Worm (Caenorhabditis elegans) whole organism, late embryonic: Measurements from ENCODE around the gene ZK697.1.
A peak's percentile ranks its signal among the peaks of the same experiment; 100 is the strongest.

Experiments used
- C08G9.2 ChIP-seq: sonication (generic microtip); optimal IDR thresholded peaks from 2 replicates; lab custom pipeline; 2016; ENCODE audit warnings: mild to moderate bottlenecking, missing genetic modification characterization, moderate library complexity, missing compliant biosample characterization
- K09A11.1 ChIP-seq: sonication (generic microtip); optimal IDR thresholded peaks from 2 replicates; lab custom pipeline; 2017; ENCODE audit warnings: antibody characterized with exemption, mild to moderate bottlenecking, missing genetic modification characterization, missing compliant biosample characterization; ENCODE audit not compliant: insufficient read depth
- Y22D7AL.16 ChIP-seq: sonication (generic microtip); optimal IDR thresholded peaks from 2 replicates; lab custom pipeline; 2016; ENCODE audit warnings: missing genetic modification characterization, missing compliant biosample characterization
- ahr-1 ChIP-seq: sonication (generic microtip); optimal IDR thresholded peaks from 2 replicates; lab custom pipeline; 2016; ENCODE audit warnings: missing genetic modification characterization, missing compliant biosample characterization
- ama-1 ChIP-seq: fragments of 150-350 bp; optimal IDR thresholded peaks from 2 replicates; lab custom pipeline; 2014
- ceh-2 ChIP-seq: sonication (generic microtip); optimal IDR thresholded peaks from 2 replicates; lab custom pipeline; 2016; ENCODE audit warnings: missing genotype, missing genetic modification characterization, missing compliant biosample characterization
- ceh-24 ChIP-seq: sonication (generic microtip); optimal IDR thresholded peaks from 2 replicates; lab custom pipeline; 2016; ENCODE audit warnings: mild to moderate bottlenecking, missing genetic modification characterization, missing compliant biosample characterization
- ceh-30 ChIP-seq: fragments of 150-350 bp; optimal IDR thresholded peaks from 2 replicates; lab custom pipeline; 2014; ENCODE audit warnings: missing biosample characterization, missing genetic modification characterization
- ceh-34 ChIP-seq: sonication (generic microtip); optimal IDR thresholded peaks from 2 replicates; lab custom pipeline; 2016; ENCODE audit warnings: mild to moderate bottlenecking, missing genetic modification characterization, missing compliant biosample characterization
- dmd-4 ChIP-seq: sonication (generic microtip); optimal IDR thresholded peaks from 2 replicates; lab custom pipeline; 2016; ENCODE audit warnings: borderline replicate concordance, missing genetic modification characterization, missing compliant biosample characterization
- elt-2 ChIP-seq: sonication (generic microtip); optimal IDR thresholded peaks from 2 replicates; lab custom pipeline; 2016; ENCODE audit warnings: missing genetic modification reagents, missing genetic modification characterization, missing compliant biosample characterization
- ets-4 ChIP-seq: sonication (generic microtip); optimal IDR thresholded peaks from 2 replicates; lab custom pipeline; 2016; ENCODE audit warnings: missing genetic modification characterization, missing compliant biosample characterization
- fkh-10 ChIP-seq: fragments of 150-350 bp; optimal IDR thresholded peaks from 2 replicates; lab custom pipeline; 2014; ENCODE audit warnings: missing biosample characterization, missing genetic modification reagents, missing genetic modification characterization
- gmeb-2 ChIP-seq: sonication (generic microtip); optimal IDR thresholded peaks from 2 replicates; lab custom pipeline; 2016; ENCODE audit warnings: missing genetic modification characterization, inconsistent platforms, missing compliant biosample characterization
- hlh-13 ChIP-seq: fragments of 200-800 bp; sonication (Bioruptor generic); optimal IDR thresholded peaks from 2 replicates; lab custom pipeline; 2018; ENCODE audit warnings: mild to moderate bottlenecking, missing genetic modification characterization, missing compliant biosample characterization
- hlh-15 ChIP-seq: sonication (generic microtip); optimal IDR thresholded peaks from 2 replicates; lab custom pipeline; 2016; ENCODE audit warnings: missing genetic modification characterization, missing compliant biosample characterization
- hlh-30 ChIP-seq: sonication (generic microtip); optimal IDR thresholded peaks from 2 replicates; lab custom pipeline; 2017; ENCODE audit warnings: antibody characterized with exemption, missing genetic modification characterization, missing compliant biosample characterization; ENCODE audit not compliant: insufficient read depth
- hlh-6 ChIP-seq: sonication (generic microtip); optimal IDR thresholded peaks from 2 replicates; lab custom pipeline; 2016; ENCODE audit warnings: missing genotype, missing genetic modification characterization, missing compliant biosample characterization
- mec-3 ChIP-seq: sonication (generic microtip); optimal IDR thresholded peaks from 2 replicates; lab custom pipeline; 2016; ENCODE audit warnings: borderline replicate concordance, missing genetic modification characterization, missing compliant biosample characterization
- nfya-1 ChIP-seq: sonication (generic microtip); optimal IDR thresholded peaks from 2 replicates; lab custom pipeline; 2017; ENCODE audit warnings: missing genetic modification characterization, mild to moderate bottlenecking, missing compliant biosample characterization, antibody characterized with exemption, moderate library complexity
- npax-4 ChIP-seq: sonication (generic microtip); optimal IDR thresholded peaks from 2 replicates; lab custom pipeline; 2016; ENCODE audit warnings: missing genetic modification characterization, missing compliant biosample characterization
- odd-2 ChIP-seq: sonication (generic microtip); optimal IDR thresholded peaks from 2 replicates; lab custom pipeline; 2017; ENCODE audit warnings: antibody characterized with exemption, mild to moderate bottlenecking, missing genetic modification characterization, missing compliant biosample characterization
- pag-3 ChIP-seq: sonication (generic microtip); optimal IDR thresholded peaks from 2 replicates; lab custom pipeline; 2016; ENCODE audit warnings: missing compliant biosample characterization, missing genetic modification characterization, borderline replicate concordance
- pat-9 ChIP-seq: fragments of 200-800 bp; sonication (Bioruptor generic); optimal IDR thresholded peaks from 2 replicates; lab custom pipeline; 2018; ENCODE audit warnings: mild to moderate bottlenecking, missing genetic modification characterization, moderate library complexity, missing compliant biosample characterization
- pax-1 ChIP-seq: fragments of 150-350 bp; optimal IDR thresholded peaks from 2 replicates; lab custom pipeline; 2014; ENCODE audit warnings: missing biosample characterization, missing genetic modification characterization
- pqm-1 ChIP-seq: sonication (generic microtip); optimal IDR thresholded peaks from 2 replicates; lab custom pipeline; 2016; ENCODE audit warnings: missing genetic modification characterization, missing compliant biosample characterization
- ref-2 ChIP-seq: sonication (generic microtip); optimal IDR thresholded peaks from 2 replicates; lab custom pipeline; 2016; ENCODE audit warnings: missing genetic modification characterization, missing compliant biosample characterization
- syd-9 ChIP-seq: sonication (generic microtip); optimal IDR thresholded peaks from 2 replicates; lab custom pipeline; 2016; ENCODE audit warnings: mild to moderate bottlenecking, missing genetic modification characterization, moderate library complexity, missing compliant biosample characterization
- tbx-2 ChIP-seq: sonication (generic microtip); optimal IDR thresholded peaks from 2 replicates; lab custom pipeline; 2016; ENCODE audit warnings: missing genetic modification characterization, missing compliant biosample characterization
- unc-42 ChIP-seq: sonication (generic microtip); optimal IDR thresholded peaks from 2 replicates; lab custom pipeline; 2016; ENCODE audit warnings: missing genotype, missing genetic modification characterization, missing compliant biosample characterization
- zip-5 ChIP-seq: sonication (generic microtip); optimal IDR thresholded peaks from 2 replicates; lab custom pipeline; 2016; ENCODE audit warnings: missing genetic modification characterization, missing compliant biosample characterization

ZK697.1 gene

DNA sequence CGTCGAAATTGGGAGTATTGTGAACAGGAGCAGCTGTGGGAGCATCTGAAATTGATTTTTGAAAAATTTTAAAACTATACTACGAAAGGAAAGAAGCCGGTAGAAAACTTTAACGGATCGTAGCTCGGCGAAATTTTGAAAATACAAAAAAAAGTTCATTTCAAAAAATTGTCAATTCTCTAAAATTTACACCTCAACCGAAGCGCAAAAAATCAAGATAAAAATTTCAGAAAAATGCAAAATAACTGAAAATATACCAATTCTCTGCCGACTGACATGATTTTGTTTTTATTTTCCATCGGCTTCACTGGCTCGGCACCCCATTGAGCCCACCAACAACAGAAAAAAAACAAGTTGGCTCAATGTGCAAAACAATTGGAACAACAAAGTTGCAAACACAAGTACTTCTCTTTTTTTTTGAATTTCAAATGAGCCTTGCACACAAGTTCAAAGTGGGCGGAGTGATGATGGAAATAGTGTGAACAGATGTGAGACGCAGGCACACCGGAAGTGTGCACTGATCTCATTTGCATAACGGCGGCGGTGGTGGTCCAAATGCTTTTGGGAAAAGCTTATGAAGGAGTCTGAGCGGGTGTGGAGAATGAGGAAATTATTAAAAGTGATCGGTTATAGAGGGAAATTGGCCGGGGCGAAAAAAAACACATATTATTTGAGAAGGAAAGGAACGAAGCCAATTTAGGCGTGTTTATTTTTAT, 22.4 kb downstream of the ZK697.1 start, which contains the start of gene F36H9.7:
Gene F36H9.7 (minus strand): TSS at position 51 of the 716 bp plus-strand sequence.
- no peak for TF ChIP-seq odd-2 (tag; lab: Kevin White, UChicago)
- no peak for TF ChIP-seq pax-1 (tag; lab: Kevin White, UChicago)
- no peak for TF ChIP-seq pat-9 (tag; lab: Kevin White, UChicago)
- peak; percentile 57 for TF ChIP-seq unc-42 (tag; lab: Kevin White, UChicago)

DNA sequence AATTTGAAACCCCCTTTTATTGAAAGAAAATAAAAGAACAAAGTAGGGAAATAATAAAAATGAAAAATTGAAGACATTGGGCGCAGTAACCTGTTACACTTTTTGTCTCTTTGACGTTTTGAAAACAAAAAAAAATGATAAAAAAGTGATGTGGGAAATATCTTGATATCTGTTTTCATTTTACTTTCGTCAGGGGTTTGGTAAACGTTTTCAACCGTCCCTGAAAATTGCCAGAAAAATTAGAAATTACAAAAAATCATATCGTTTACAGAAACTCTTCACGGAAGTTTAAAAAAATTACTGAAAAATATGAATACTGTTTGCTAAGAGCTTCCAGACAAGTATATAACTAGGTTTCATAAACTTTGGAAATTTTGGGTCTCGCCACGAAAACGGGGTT, 26.5 kb downstream of the ZK697.1 start, which contains the start of gene F36H9.4:
Gene F36H9.4 (minus strand): TSS at position 101 of the 400 bp plus-strand sequence.
- no peak for TF ChIP-seq hlh-30
- TF ChIP-seq unc-42 (tag; lab: Kevin White, UChicago), result no peak
- no peak for TF ChIP-seq dmd-4 (tag; lab: Kevin White, UChicago)
- TF ChIP-seq hlh-13 (GFP tag; lab: Kevin White, UChicago), result no peak
- no peak for TF ChIP-seq gmeb-2 (tag; lab: Kevin White, UChicago)
- no peak for TF ChIP-seq ama-1 (lab: Kevin White, UChicago)

DNA sequence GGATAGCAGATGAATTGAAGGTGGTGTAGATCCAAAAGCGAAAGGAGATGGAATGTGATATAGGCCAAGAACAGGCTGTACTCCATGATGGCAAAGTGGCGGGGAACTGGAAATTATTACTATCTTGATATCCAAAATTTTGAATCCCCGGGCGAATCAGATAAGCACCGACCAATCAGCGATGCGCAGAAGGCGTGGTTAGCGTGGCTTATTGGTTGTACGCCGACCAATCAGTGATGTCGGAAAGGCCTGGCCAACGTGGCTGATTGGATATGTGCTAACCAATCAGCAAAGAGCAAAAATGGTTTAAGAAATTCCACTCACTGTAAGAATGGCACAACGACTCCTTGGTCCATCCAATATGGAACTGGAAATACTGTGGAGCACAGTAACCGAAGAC, 27.4 kb downstream of the ZK697.1 start:
- no peak for TF ChIP-seq mec-3 (tag; lab: Kevin White, UChicago)
- peak; percentile 85 for TF ChIP-seq nfya-1 (tag; lab: Kevin White, UChicago)
- TF ChIP-seq npax-4, result no peak
- no peak for TF ChIP-seq ref-2
- no peak for TF ChIP-seq ceh-30 (tag; lab: Kevin White, UChicago)

DNA sequence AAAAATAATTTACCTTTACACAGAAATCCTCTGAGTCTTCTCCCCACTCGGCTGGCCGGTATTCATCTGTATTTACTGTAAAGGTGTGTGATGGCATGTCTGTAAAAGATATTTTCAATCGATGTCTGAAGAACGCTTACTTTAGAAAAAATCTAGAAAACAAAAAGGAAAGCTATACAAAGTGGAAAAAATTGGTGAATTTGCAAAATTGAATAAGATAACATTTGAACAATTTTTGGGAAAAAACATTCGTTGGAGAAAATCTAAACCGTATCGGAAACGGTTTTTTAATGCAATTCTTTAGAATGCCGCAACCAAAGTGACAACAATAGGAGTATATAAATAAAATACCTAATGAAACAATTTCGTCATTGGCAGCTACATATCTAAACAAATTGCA, 29.3 kb downstream of the ZK697.1 start, which contains the start of gene F36H9.5:
Gene F36H9.5 (minus strand): TSS at position 101 of the 400 bp plus-strand sequence.
- no peak for TF ChIP-seq ceh-24
- no peak for TF ChIP-seq ceh-30 (tag; lab: Kevin White, UChicago)
- no peak for TF ChIP-seq fkh-10 (GFP tag; lab: Kevin White, UChicago)
- no peak for TF ChIP-seq hlh-15 (tag; lab: Kevin White, UChicago)

DNA sequence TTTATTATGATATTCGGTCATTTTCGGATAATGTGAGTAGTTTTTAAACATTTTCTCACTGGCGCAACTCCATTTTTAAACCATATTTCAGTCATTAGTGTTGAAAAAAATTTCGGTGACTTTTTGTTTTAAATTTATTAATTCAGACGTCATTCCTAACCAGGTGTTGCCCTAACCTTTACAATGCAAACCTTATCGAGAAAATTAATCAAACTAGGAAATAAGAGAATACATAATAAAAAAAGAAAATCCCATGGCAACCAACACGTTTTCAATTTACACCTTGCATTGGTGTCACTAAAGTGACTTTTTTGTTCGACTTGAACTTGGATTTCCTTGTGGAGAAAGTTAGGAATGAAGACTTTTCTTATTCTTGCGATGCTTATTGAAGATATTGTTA, 35.6 kb downstream of the ZK697.1 start, which contains the start of gene F36H9.2:
Gene F36H9.2 (plus strand): TSS at position 301 of the 400 bp plus-strand sequence.
- TF ChIP-seq Y22D7AL.16 (tag; lab: Kevin White, UChicago) (no peak), ceh-34 (tag; lab: Kevin White, UChicago) (no peak), npax-4 (no peak), ceh-2 (tag; lab: Kevin White, UChicago) (no peak), pag-3 (tag; lab: Kevin White, UChicago) (no peak), C08G9.2 (tag; lab: Kevin White, UChicago) (no peak), elt-2 (tag; lab: Kevin White, UChicago) (no peak), pqm-1 (tag; lab: Kevin White, UChicago) (no peak), odd-2 (tag; lab: Kevin White, UChicago) (no peak), syd-9 (tag; lab: Kevin White, UChicago) (no peak), K09A11.1 (tag; lab: Kevin White, UChicago) (no peak), zip-5 (no peak), hlh-15 (tag; lab: Kevin White, UChicago) (no peak), hlh-6 (tag; lab: Kevin White, UChicago) (no peak), nfya-1 (tag; lab: Kevin White, UChicago) (no peak), ahr-1 (tag; lab: Kevin White, UChicago) (no peak), tbx-2 (tag; lab: Kevin White, UChicago) (no peak), ets-4 (tag; lab: Kevin White, UChicago) (no peak)
